Fruit fly (Drosophila melanogaster): Measurements from ENCODE around the gene CG12645.

CG12645 gene

DNA sequence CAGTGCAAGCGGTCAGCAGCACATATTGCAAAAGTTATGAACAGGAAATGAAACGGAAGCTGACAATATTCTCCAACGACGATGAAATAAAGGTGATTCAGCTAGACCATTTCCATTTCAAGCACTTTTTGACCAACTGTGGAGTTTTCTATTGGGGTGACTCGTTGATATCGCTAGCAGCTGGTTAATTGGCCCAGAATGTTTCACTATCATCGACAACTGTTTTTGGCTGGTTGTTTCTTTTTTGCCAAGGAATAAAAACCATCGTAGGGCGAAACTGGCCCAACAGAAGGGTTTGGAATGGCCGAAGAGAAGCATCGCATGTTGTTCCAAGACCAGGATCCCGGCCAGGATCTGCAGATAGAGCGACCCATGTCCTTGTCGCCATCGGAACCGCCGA is at the start of gene CG12645:
Gene CG12645 (plus strand): TSS at position 301 of the 400 bp plus-strand sequence.
- TF ChIP-seq CTCF (optimal IDR thresholded peaks at IDR 0.05) (no peak), CG8478 (optimal IDR thresholded peaks at IDR 0.05) (no peak)

DNA sequence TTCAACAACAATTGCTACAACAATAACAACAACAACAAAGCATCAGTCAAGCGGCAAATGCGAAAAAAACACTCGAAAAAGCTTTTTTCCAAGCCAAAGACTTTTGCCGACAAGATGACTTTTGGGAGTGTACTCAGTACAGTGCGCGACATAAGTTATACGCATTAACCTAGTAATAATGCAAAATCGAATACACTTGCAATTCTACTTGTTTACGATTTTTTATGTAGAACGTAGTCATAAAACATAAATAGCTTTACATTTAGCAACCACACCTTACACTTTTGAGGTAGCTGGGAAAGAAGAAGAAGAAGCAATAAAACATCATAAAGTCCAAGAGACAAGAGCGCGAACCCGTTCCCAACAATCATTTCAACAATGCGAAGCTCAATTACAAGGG is 48.9 kb upstream of the CG12645 start:
- TF ChIP-seq CG8478 (optimal IDR thresholded peaks at IDR 0.05): no peak
- no peak for TF ChIP-seq CTCF (optimal IDR thresholded peaks at IDR 0.05)

DNA sequence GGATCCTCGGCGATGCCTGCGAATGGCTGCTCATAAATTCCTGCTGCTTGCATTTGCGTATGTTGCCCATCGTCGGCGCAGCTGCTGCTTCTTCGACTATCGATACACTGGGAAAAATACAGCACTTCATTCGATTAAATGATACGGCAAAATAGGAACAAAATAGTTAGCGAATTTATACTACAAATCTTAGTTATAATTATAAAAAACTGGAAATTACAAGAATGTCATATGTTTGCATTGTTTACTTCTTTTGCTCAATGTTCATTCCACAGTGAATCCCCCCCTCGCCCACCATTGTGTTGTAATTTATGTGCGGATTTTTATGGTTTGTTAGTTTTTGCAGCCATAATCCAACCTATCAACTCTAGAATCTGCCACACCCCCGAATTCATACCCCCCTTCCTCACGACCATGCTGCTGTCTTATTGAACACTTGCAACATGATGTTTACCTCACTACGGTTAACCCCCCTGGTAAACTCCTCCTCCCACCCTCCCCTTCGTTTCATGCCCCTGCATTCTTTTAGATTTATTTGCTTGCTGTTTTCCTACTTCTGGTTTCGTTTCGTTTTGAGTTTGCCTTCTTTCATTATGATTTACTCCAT is 47.6 kb upstream of the CG12645 start:
- TF ChIP-seq CG8478 (optimal IDR thresholded peaks at IDR 0.05) (no peak), CTCF (optimal IDR thresholded peaks at IDR 0.05) (no peak)

DNA sequence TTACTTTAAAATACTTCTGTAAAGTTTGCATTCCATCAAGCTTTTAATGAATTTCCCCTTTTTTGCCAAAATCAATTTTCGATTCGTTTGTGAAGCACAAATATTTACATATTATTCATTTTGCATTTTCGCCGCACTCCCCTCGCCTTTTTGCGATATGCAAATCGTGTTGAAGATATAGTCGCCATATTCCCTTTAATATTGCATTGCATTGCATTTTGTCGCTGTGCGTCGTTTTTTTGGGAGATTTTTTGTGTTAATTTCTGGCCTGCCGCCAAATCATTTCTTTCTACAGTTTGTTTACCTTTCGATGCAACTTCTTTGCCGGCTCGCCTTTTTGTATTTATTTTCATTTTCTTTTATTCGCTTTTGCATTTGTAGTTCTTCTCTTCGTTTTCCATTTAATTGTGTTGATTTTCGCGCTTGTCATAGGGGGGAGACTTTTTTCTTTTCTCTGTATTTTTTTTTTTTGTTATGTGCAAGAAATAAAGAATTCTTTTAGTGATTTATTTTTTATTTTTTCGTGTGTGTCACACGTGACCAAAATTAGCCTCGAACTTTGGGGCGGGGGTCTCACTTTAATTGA is 46.8 kb upstream of the CG12645 start:
- TF ChIP-seq CTCF (optimal IDR thresholded peaks at IDR 0.05) (no peak), CG8478 (optimal IDR thresholded peaks at IDR 0.05) (no peak)

DNA sequence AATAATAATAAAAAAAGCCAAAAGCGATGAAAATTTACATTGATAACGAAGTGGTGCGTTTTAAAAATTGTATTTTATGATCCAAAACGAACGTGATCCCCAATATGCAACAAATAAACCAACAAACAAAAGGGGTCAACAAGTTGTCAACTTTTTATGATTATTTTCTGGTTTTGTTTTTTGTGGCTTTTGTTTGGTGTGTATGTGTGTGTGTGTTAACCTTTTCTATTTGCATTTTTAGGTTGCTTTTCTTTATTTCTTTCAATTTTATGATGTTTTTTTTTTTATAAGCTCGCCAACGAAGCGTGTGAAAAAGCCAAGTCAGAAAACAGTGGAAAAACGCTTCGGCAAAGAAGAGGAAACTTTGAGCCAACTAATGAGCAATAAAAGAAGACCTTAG is 45.1 kb upstream of the CG12645 start:
- TF ChIP-seq CTCF (optimal IDR thresholded peaks at IDR 0.05) (no peak), CG8478 (optimal IDR thresholded peaks at IDR 0.05) (no peak)

DNA sequence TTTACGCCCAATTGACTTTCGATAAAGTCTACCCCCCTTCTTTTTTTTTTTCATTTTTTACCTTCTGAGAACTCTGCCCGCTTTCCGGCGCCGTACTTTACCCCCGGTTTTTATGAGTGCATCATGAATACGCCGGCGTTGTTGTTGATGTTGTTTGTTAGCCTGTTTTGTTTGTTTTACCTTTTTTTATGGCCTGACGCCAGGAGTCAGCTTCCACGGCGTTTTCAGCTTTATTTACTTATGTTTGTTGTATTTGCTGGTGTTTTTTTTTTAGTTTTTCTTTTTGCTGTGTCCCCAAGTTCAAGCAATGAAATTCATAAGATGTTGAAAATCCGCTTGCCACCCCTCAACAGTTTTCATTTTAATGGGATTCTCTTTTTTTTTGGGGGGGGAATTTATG is 42.5 kb upstream of the CG12645 start:
- TF ChIP-seq CTCF (optimal IDR thresholded peaks at IDR 0.05) (no peak), CG8478 (optimal IDR thresholded peaks at IDR 0.05) (no peak)

DNA sequence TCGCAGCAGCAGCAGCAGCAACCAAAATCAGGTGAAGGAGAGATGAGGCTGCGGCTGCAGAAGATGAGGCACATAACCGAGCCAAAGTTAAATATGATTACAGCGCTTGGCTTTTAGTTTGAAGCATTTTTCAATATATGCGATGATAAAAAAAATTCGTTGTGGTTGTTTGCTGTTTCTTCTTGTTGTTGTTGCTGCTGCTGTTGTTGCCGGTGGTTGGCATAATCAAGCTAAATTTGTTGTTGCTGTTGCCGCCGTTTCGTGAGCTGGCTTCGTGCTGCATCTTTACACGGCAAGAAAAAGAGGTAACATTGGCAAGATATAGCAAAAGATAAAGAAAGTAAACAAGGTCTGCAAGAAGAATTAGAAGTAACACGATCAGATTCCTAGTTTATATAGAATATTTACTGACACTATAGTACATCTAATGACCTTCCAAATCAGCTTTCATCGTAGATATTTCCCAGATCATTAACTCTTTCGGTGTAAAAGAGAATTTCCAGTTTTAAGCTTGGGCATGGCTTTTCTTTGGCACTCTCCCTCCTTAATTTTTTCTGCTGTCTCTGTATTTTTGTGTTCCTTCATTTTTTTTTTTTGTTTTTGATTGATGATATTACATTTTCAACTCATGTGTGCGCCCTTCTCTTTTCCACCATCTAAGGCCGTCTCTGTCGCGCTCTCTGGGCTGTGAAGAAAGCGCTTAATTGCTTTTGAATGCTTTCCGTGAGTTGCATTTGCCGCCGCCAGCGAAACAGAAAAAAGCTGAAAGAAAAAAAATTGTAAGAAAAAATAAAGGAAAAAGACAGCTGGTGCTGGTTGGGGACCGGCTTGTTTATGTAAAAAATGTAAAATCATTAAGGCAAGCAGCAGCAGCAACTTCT is 39.3 kb upstream of the CG12645 start:
- TF ChIP-seq CTCF (optimal IDR thresholded peaks at IDR 0.05) (no peak), CG8478 (optimal IDR thresholded peaks at IDR 0.05) (no peak)

DNA sequence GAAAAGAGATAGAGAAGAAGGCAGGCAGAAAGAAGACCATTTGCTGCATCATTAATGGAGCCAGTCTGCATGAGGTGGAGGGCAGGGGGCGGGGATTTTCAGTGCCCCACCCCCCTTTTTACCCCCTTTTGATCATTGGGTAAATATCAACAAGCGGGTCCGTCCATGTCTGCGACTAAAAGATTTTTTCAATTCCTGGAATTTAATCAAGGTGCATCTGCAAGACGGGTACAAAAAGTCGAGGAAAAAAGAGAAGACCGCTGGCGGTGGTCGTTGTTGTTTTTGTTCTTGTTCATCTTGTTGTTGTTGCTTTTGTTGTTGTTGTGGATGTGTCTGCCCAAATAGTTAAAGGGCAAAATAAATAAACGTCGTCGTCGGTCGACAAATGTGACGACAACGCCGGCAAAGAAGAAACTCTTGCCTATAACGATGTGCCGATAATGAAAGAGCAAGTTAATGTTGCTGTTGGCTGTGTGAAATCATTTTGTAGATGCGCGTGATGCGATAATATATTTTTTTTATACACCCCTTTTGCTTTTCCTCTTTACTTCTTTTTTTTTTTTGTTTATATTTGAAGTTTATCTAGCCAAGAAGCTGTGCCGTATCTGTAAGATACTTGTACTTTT is 37.7 kb upstream of the CG12645 start:
- no peak for TF ChIP-seq CTCF (optimal IDR thresholded peaks at IDR 0.05)

DNA sequence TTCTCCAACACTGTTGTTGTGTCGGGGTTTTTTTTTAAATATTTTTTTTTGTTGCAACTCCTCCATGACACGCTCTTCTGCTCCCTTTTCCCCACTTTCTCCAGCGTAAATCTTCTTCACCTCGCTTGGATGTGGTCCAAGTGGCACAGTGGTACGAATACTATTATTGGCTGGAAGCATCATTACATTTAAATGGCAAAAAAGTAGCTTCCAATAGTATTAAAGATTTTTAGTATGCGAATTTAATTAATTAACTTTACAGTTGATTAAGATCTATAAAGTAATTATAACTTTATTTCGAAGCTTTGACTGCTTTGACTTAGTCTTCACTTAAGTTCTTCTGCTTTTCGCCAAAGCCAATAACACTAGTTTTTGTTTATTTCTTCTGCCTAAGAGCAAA is 35.1 kb upstream of the CG12645 start:
- no peak for TF ChIP-seq CG8478 (optimal IDR thresholded peaks at IDR 0.05)
- no peak for TF ChIP-seq CTCF (optimal IDR thresholded peaks at IDR 0.05)

DNA sequence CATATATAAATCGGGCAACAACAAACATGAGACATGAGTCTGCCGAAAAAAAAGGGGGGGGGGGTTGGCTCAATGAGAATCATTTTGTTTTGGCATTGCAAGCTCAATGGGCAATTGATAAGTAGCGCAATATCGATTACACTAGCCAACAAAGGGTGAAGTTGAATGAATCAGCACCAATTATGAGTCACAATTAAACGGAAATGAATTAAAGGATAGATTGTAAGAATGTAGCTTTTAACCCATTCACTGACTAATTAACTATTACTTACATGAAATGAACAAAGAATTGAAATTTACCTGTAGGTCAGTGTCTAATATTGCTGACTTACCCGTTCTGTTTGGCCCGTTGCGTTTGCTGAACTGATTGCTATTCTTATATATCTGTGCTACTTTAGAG is 27.8 kb upstream of the CG12645 start:
- TF ChIP-seq CTCF (optimal IDR thresholded peaks at IDR 0.05) (no peak), CG8478 (optimal IDR thresholded peaks at IDR 0.05) (no peak)

DNA sequence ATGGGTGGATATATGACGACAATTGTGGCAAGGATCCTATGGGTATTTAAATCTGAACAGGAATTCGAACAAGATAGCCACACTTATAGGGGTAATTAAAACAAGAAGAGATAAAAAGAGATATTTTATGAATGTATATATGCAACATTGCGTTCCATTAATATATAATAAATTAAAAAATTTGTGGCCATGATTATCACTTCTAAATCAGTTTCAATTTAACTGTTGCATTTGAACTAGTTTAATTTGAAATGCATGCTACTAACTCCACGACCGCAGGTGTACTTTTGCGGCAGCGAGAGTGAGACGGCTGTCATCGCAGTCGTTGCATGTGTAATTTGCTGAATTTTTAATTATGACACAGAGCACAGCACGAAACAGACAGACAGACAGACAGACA is 26.2 kb upstream of the CG12645 start:
- TF ChIP-seq CG8478 (optimal IDR thresholded peaks at IDR 0.05): no peak
- TF ChIP-seq CTCF (optimal IDR thresholded peaks at IDR 0.05): no peak

DNA sequence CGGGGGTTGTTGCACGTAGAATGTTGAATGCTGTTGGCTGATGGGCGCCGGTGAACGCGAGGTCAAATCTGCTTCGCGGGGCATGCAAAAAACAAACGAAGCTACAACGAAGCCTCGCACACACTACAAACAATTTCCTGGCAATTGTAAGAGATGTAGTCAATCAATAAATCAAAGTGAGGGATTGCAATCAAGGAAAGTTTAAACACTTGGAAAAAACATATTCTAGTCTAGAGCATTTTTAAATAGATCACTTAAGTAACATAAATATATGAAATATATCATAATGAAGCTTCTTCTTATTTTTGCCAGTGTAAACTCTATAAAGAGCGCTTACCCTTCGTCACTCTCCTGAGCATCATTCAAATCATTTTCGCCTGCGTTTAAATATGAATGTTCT is 15.8 kb upstream of the CG12645 start:
- no peak for TF ChIP-seq CG8478 (optimal IDR thresholded peaks at IDR 0.05)
- TF ChIP-seq CTCF (optimal IDR thresholded peaks at IDR 0.05): no peak

DNA sequence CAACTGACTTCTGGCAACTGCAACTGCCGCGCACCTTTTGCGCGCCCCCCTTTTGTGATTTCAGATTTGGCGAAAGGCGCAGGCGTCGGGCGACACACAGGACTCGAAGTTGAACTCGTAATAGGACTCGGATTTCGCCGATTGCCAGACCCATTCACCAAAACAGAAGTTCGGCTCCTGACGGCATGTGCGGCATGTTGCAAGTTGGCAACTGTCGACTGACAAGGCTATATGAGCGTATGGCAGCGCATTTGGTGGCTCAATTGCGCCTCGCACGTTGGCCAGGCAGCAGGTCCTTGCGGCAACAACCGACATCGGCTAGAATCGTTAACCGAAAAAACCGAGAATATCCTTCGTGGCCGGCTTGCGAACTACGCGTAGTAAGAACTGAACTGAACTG is 4.8 kb downstream of the CG12645 start, which contains the start of gene CG43902:
Gene CG43902 (plus strand): TSS at position 260 of the 400 bp plus-strand sequence.
- TF ChIP-seq CG8478 (optimal IDR thresholded peaks at IDR 0.05) (no peak), CTCF (optimal IDR thresholded peaks at IDR 0.05) (no peak)

DNA sequence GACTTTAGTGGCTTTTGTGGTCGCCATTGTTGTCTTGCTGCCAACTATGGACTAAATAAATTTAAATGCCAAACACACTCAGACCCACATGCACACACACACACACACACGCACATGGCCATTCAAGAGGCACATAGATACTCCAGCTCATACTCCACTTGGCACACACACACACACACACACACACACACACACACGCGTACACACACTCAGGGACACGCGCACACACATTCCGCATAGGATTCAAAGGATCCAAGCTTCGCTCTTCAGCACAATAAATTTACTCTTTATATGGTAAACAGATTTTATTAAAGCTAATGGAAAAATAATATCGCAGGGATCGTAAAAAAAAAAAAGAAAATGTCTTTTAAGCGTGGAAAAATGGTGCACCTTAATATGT is 29.5 kb downstream of the CG12645 start:
- TF ChIP-seq CG8478 (optimal IDR thresholded peaks at IDR 0.05) (no peak), CTCF (optimal IDR thresholded peaks at IDR 0.05) (no peak)

DNA sequence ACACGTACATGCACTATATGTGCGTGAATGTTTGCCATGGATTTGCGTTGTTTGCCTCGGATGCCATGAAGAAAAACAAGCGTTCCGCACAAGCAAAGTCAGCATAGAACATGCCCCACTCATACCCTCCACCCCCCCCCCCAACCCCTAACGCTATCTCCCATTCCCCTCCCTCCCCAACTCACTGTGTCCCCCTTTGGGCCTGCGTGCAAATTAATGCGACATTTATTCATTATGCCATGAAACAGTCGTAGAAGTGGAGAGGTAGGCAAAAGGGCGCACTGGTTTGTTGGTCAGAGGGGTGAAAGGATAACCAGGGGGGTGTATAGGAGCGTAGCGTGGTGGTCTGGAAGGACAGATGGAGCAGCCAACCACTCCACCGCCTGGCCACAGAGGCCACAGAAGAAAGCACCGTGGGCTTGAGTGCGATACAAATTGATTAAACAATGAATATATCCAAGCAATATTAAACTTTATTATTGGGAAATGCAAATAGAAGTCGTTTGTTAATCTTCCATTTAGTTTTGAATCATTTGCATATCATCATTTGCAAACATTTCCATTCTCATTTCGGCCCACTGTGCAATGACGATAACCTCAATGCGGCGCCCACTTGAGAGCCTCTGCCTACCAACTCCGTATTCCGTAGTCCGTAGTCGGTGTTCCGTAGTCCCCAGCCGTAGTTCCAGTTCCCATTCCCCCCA is 31.1 kb downstream of the CG12645 start:
- TF ChIP-seq CTCF (optimal IDR thresholded peaks at IDR 0.05) (no peak), CG8478 (optimal IDR thresholded peaks at IDR 0.05) (no peak)

Data from S2 (cell line).